Worm (Caenorhabditis elegans): ENCODE results near the gene C16C8.16.

- no peak for TF ChIP-seq ets-7 (tag; optimal IDR thresholded peaks at IDR 0.05)
- TF ChIP-seq ama-1 (optimal IDR thresholded peaks at IDR 0.05) = no peak
- TF ChIP-seq hnd-1 (tag; optimal IDR thresholded peaks at IDR 0.05) = no peak
- TF ChIP-seq sea-1 (GFP tag; conservative IDR thresholded peaks at IDR 0.05) = no peak
- TF ChIP-seq tbx-11 (GFP tag; IDR thresholded peaks at IDR 0.05) = no peak
- TF ChIP-seq F13C5.2 (tag; optimal IDR thresholded peaks at IDR 0.05) = no peak
- TF ChIP-seq ceh-36 (tag; optimal IDR thresholded peaks at IDR 0.05) = no peak
- TF ChIP-seq flt-1 (GFP tag; IDR thresholded peaks at IDR 0.05) = no peak
- TF ChIP-seq tbx-37 (GFP tag; conservative IDR thresholded peaks at IDR 0.05) = no peak
- TF ChIP-seq hmbx-1 (tag; optimal IDR thresholded peaks at IDR 0.05) = no peak
- no peak for TF ChIP-seq tra-4 (tag; optimal IDR thresholded peaks at IDR 0.05)
- TF ChIP-seq scrt-1 (GFP tag; IDR thresholded peaks at IDR 0.05) = no peak
These were observed 29.0 kb upstream of the C16C8.16 start, which contains the start of gene nep-6 for ce11 chrII:3416528-3416927.

Data from whole organism, early embryonic.